Worm (Caenorhabditis elegans): Measurements from ENCODE around the gene Y39E4B.6.

Gene Y39E4B.6

ce11 chrIII:13105911-13106310 lies 35.4 kb downstream of the Y39E4B.6 start (continued):
- TF ChIP-seq nhr-71 (tag; optimal IDR thresholded peaks at IDR 0.05) (peak; percentile 62), isw-1 (GFP tag; IDR thresholded peaks at IDR 0.05) (peak; percentile 4), nhr-85 (tag) (no peak), mdl-1 (tag; optimal IDR thresholded peaks at IDR 0.05) (peak in 1 of 2 experiments; percentile 31), grh-1 (GFP tag; IDR thresholded peaks at IDR 0.05) (no peak), egl-27 (tag; optimal IDR thresholded peaks at IDR 0.05) (no peak), ceh-63 (GFP tag; optimal IDR thresholded peaks at IDR 0.05) (no peak), aly-2 (tag; optimal IDR thresholded peaks at IDR 0.05) (peak; percentile 25), ces-1 (GFP tag; optimal IDR thresholded peaks at IDR 0.05) (no peak), dpl-1 (GFP tag; optimal IDR thresholded peaks at IDR 0.05) (peak; percentile 16 to 61 (median 26)), irx-1 (tag; optimal IDR thresholded peaks at IDR 0.05) (peak; percentile 19), unc-30 (tag; optimal IDR thresholded peaks at IDR 0.05) (no peak), lin-14 (GFP tag; optimal IDR thresholded peaks at IDR 0.05) (no peak), dsc-1 (tag; optimal IDR thresholded peaks at IDR 0.05) (peak; percentile 30), pax-3 (tag; optimal IDR thresholded peaks at IDR 0.05) (no peak), nhr-76 (tag; optimal IDR thresholded peaks at IDR 0.05) (no peak), elt-3 (tag; optimal IDR thresholded peaks at IDR 0.05) (peak in 1 of 6 experiments; percentile 42), nhr-237 (tag; optimal IDR thresholded peaks at IDR 0.05) (no peak), skn-1 (tag; optimal IDR thresholded peaks at IDR 0.05) (peak; percentile 15), pag-3 (tag; optimal IDR thresholded peaks at IDR 0.05; ENCODE audit: borderline replicate concordance, insufficient read depth) (no peak), lin-15B (tag; optimal IDR thresholded peaks at IDR 0.05) (no peak), unc-130 (tag; optimal IDR thresholded peaks at IDR 0.05) (no peak), C34B4.2 (tag; optimal IDR thresholded peaks at IDR 0.05) (no peak), nhr-77 (tag; optimal IDR thresholded peaks at IDR 0.05) (no peak), ceh-8 (GFP tag; optimal IDR thresholded peaks at IDR 0.05) (no peak), nhr-20 (tag; optimal IDR thresholded peaks at IDR 0.05) (peak; percentile 42), tbx-2 (tag; optimal IDR thresholded peaks at IDR 0.05) (peak; percentile 27), snu-23 (GFP tag; optimal IDR thresholded peaks at IDR 0.05) (peak; percentile 65), blmp-1 (tag; optimal IDR thresholded peaks at IDR 0.05) (peak; percentile 86), unc-86 (tag; optimal IDR thresholded peaks at IDR 0.05) (peak; percentile 1), jun-1 (tag; optimal IDR thresholded peaks at IDR 0.05) (peak; percentile 20), sox-4 (tag; optimal IDR thresholded peaks at IDR 0.05) (no peak), hlh-17 (GFP tag; optimal IDR thresholded peaks at IDR 0.05; ENCODE audit: borderline replicate concordance) (no peak), mab-9 (GFP tag; IDR thresholded peaks at IDR 0.05) (no peak), C16A3.4 (tag; optimal IDR thresholded peaks at IDR 0.05) (peak; percentile 33), unc-98 (GFP tag; IDR thresholded peaks at IDR 0.05) (no peak), sptf-1 (tag; optimal IDR thresholded peaks at IDR 0.05) (no peak), ceh-82 (tag; optimal IDR thresholded peaks at IDR 0.05) (peak; percentile 64 to 65 (median 64)), lin-13 (GFP tag; optimal IDR thresholded peaks at IDR 0.05) (peak; percentile 21), nhr-47 (tag; optimal IDR thresholded peaks at IDR 0.05) (peak; percentile 56), nhr-90 (tag; optimal IDR thresholded peaks at IDR 0.05; ENCODE audit: poor library complexity) (no peak), nhr-84 (tag; optimal IDR thresholded peaks at IDR 0.05) (no peak), lin-39 (tag; optimal IDR thresholded peaks at IDR 0.05) (no peak), zag-1 (tag; optimal IDR thresholded peaks at IDR 0.05) (peak; percentile 55), F16B12.6 (tag; optimal IDR thresholded peaks at IDR 0.05) (peak; percentile 55), mep-1 (tag; optimal IDR thresholded peaks at IDR 0.05) (peak; percentile 70), snpc-4 (tag; optimal IDR thresholded peaks at IDR 0.05) (peak; percentile 30), aha-1 (tag; optimal IDR thresholded peaks at IDR 0.05) (no peak), fkh-10 (GFP tag; optimal IDR thresholded peaks at IDR 0.05) (peak; percentile 58)

Data from whole organism, L1 larva.